Fruit fly (Drosophila melanogaster) whole organism, embryonic: Measurements from ENCODE around the gene CG11768.
A peak's percentile ranks its signal among the peaks of the same experiment; 100 is the strongest.

Experiments
- Atf-2 ChIP-seq: fragments of 200-800 bp; sonication (Bioruptor generic); optimal IDR thresholded peaks from 2 replicates; lab custom pipeline; 2016; ENCODE audit warnings: missing biosample characterization, missing genetic modification characterization
- CG10209 ChIP-seq: fragments of 200-800 bp; sonication (Bioruptor generic); optimal IDR thresholded peaks from 3 replicates; lab custom pipeline; 2017; ENCODE audit warnings: missing biosample characterization, mild to moderate bottlenecking, missing genetic modification characterization, missing genetic modification reagents
- CG10543 ChIP-seq: fragments of 200-800 bp; sonication (Bioruptor generic); optimal IDR thresholded peaks from 3 replicates; lab custom pipeline; 2017; ENCODE audit warnings: missing biosample characterization, mild to moderate bottlenecking, missing genetic modification characterization, moderate library complexity
- CG11085 ChIP-seq: fragments of 200-800 bp; sonication (Bioruptor generic); IDR thresholded peaks from 2 replicates; pipeline ENCODE4 v1.3.6; 2022; ENCODE audit warnings: missing biosample characterization, missing genetic modification characterization
- CG11560 ChIP-seq: fragments of 200-800 bp; sonication (Bioruptor generic); IDR thresholded peaks from 3 replicates; pipeline ENCODE4 v1.3.6; 2022; ENCODE audit warnings: missing biosample characterization, missing genetic modification characterization
- CG11696 ChIP-seq: fragments of 200-800 bp; sonication (Bioruptor generic); IDR thresholded peaks from 2 replicates; pipeline ENCODE4 v1.3.6; 2022; ENCODE audit warnings: missing biosample characterization, missing genetic modification characterization
- CG13894 ChIP-seq: fragments of 200-800 bp; sonication (Bioruptor generic); optimal IDR thresholded peaks from 3 replicates; lab custom pipeline; 2018; ENCODE audit warnings: missing biosample characterization, mild to moderate bottlenecking, missing genetic modification characterization, moderate library complexity
- CG14050 ChIP-seq: fragments of 200-800 bp; sonication (Bioruptor generic); IDR thresholded peaks from 3 replicates; pipeline ENCODE4 v1.3.6; 2022; ENCODE audit warnings: missing biosample characterization, missing genetic modification characterization
- CG14441 ChIP-seq: fragments of 200-800 bp; sonication (Bioruptor generic); IDR thresholded peaks from 2 replicates; pipeline ENCODE4 v1.3.6; 2022; ENCODE audit warnings: missing biosample characterization, missing genetic modification characterization
- CG17328 ChIP-seq: fragments of 200-800 bp; sonication (Bioruptor generic); IDR thresholded peaks from 2 replicates; pipeline ENCODE4 v1.3.6; 2022; ENCODE audit warnings: missing biosample characterization, missing genetic modification characterization
- CG18599 ChIP-seq: fragments of 200-800 bp; sonication (Bioruptor generic); optimal IDR thresholded peaks from 3 replicates; lab custom pipeline; 2017; ENCODE audit warnings: missing biosample characterization, missing genetic modification characterization, mild to moderate bottlenecking, moderate library complexity, missing genetic modification reagents
- CG2116 ChIP-seq: fragments of 200-800 bp; sonication (Bioruptor generic); optimal IDR thresholded peaks from 3 replicates; lab custom pipeline; 2018; ENCODE audit warnings: missing biosample characterization, mild to moderate bottlenecking, missing genetic modification characterization
- CG30431 ChIP-seq: fragments of 200-800 bp; sonication (Bioruptor generic); optimal IDR thresholded peaks from 2 replicates; lab custom pipeline; 2017; ENCODE audit warnings: missing biosample characterization, missing genetic modification characterization
- CG32767 ChIP-seq: fragments of 200-800 bp; sonication (Bioruptor generic); IDR thresholded peaks from 2 replicates; pipeline ENCODE4 v1.3.6; 2022; ENCODE audit warnings: missing biosample characterization, missing genetic modification characterization
- CG34224 ChIP-seq: fragments of 200-800 bp; sonication (Bioruptor generic); IDR thresholded peaks from 3 replicates; pipeline ENCODE4 v1.3.6; 2022; ENCODE audit warnings: missing biosample characterization, missing genetic modification characterization; ENCODE audit not compliant: partially characterized antibody
- CG3726 ChIP-seq: fragments of 200-800 bp; sonication (Bioruptor generic); IDR thresholded peaks from 3 replicates; pipeline ENCODE4, ENCODE4 v1.3.6; 2022; ENCODE audit warnings: missing biosample characterization, missing genetic modification characterization
- CG4424 ChIP-seq: fragments of 200-800 bp; sonication (Bioruptor generic); optimal IDR thresholded peaks from 3 replicates; lab custom pipeline; 2016; ENCODE audit warnings: missing biosample characterization, missing genetic modification characterization
- CG6765 ChIP-seq: fragments of 200-800 bp; sonication (Bioruptor generic); optimal IDR thresholded peaks from 3 replicates; lab custom pipeline; 2017; ENCODE audit warnings: missing biosample characterization, mild to moderate bottlenecking, missing genetic modification characterization
- CG7372 ChIP-seq: fragments of 200-800 bp; sonication (Bioruptor generic); IDR thresholded peaks from 2 replicates; pipeline ENCODE4 v1.3.6; 2022; ENCODE audit warnings: missing biosample characterization, missing genetic modification characterization
- CG7556 ChIP-seq: fragments of 200-800 bp; sonication (Bioruptor generic); optimal IDR thresholded peaks from 2 replicates; lab custom pipeline; 2017; ENCODE audit warnings: missing biosample characterization, mild to moderate bottlenecking, missing genetic modification characterization
- CG9876 ChIP-seq: fragments of 200-800 bp; sonication (Bioruptor generic); optimal IDR thresholded peaks from 2 replicates; lab custom pipeline; 2016; ENCODE audit warnings: missing biosample characterization, missing genetic modification characterization
- CG9932 ChIP-seq: fragments of 200-800 bp; sonication (Bioruptor generic); IDR thresholded peaks from 2 replicates; pipeline ENCODE4 v1.3.6; 2022; ENCODE audit warnings: missing biosample characterization, missing genetic modification characterization
- Elba2 ChIP-seq: fragments of 200-800 bp; sonication (Bioruptor generic); optimal IDR thresholded peaks from 3 replicates; lab custom pipeline; 2016; ENCODE audit warnings: missing biosample characterization, missing genetic modification characterization
- NK7.1 ChIP-seq: fragments of 200-800 bp; sonication (Bioruptor generic); optimal IDR thresholded peaks from 3 replicates; lab custom pipeline; 2016; ENCODE audit warnings: missing biosample characterization, missing genetic modification characterization
- Scr ChIP-seq: fragments of 200-800 bp; sonication (Bioruptor generic); IDR thresholded peaks from 2 replicates; pipeline ENCODE4 v1.3.6; 2022; ENCODE audit warnings: missing biosample characterization, missing genetic modification characterization; ENCODE audit not compliant: partially characterized antibody
- Sox100B ChIP-seq: fragments of 200-800 bp; sonication (Bioruptor generic); optimal IDR thresholded peaks from 3 replicates; lab custom pipeline; 2018; ENCODE audit warnings: missing biosample characterization, mild to moderate bottlenecking, missing genetic modification characterization
- Spps ChIP-seq: fragments of 200-800 bp; sonication (Bioruptor generic); optimal IDR thresholded peaks from 2 replicates; lab custom pipeline; 2018; ENCODE audit warnings: missing biosample characterization, mild to moderate bottlenecking, missing genetic modification characterization
- Ssrp ChIP-seq: fragments of 200-800 bp; sonication (Bioruptor generic); optimal IDR thresholded peaks from 2 replicates; lab custom pipeline; 2018; ENCODE audit warnings: missing biosample characterization, mild to moderate bottlenecking, missing genetic modification characterization, moderate library complexity
- Taf1 ChIP-seq: fragments of 200-800 bp; sonication (Bioruptor generic); IDR thresholded peaks from 2 replicates; pipeline ENCODE4 v1.3.6; 2022; ENCODE audit warnings: missing biosample characterization, missing genetic modification characterization
- Xrp1 ChIP-seq: fragments of 200-800 bp; sonication (Bioruptor generic); IDR thresholded peaks from 2 replicates; pipeline ENCODE4 v1.3.6; 2022; ENCODE audit warnings: missing biosample characterization, missing genetic modification characterization
- abd-A ChIP-seq: fragments of 200-800 bp; sonication (Bioruptor generic); optimal IDR thresholded peaks from 3 replicates; lab custom pipeline; 2019; ENCODE audit warnings: missing biosample characterization, mild to moderate bottlenecking, missing genetic modification characterization, moderate library complexity
- aop ChIP-seq: fragments of 200-800 bp; sonication (Bioruptor generic); IDR thresholded peaks from 2 replicates; pipeline ENCODE4 v1.3.6; 2022; ENCODE audit warnings: missing biosample characterization, missing genetic modification characterization
- ash1 ChIP-seq: fragments of 200-800 bp; sonication (Bioruptor generic); optimal IDR thresholded peaks from 2 replicates; lab custom pipeline; 2018; ENCODE audit warnings: missing biosample characterization, mild to moderate bottlenecking, missing genetic modification characterization
- btn ChIP-seq: fragments of 200-800 bp; sonication (Bioruptor generic); optimal IDR thresholded peaks from 2 replicates; lab custom pipeline; 2016; ENCODE audit warnings: missing biosample characterization, missing genetic modification characterization
- caup ChIP-seq: fragments of 200-800 bp; sonication (Bioruptor generic); optimal IDR thresholded peaks from 3 replicates; lab custom pipeline; 2017; ENCODE audit warnings: missing biosample characterization, mild to moderate bottlenecking, missing genetic modification characterization, moderate library complexity; ENCODE audit not compliant: severe bottlenecking
- chinmo ChIP-seq: fragments of 200-800 bp; sonication (Bioruptor generic); IDR thresholded peaks from 4 replicates; pipeline ENCODE4 v1.3.6; 2022; ENCODE audit warnings: missing biosample characterization, missing genetic modification characterization; ENCODE audit not compliant: partially characterized antibody
- fd64A ChIP-seq: fragments of 200-800 bp; sonication (Bioruptor generic); optimal IDR thresholded peaks from 3 replicates; lab custom pipeline; 2018; ENCODE audit warnings: missing biosample characterization, mild to moderate bottlenecking, missing genetic modification characterization
- fru ChIP-seq: fragments of >200 bp; optimal IDR thresholded peaks from 2 replicates; lab custom pipeline; 2017
- ftz-f1 ChIP-seq: fragments of 200-800 bp; sonication (Bioruptor generic); optimal IDR thresholded peaks from 2 replicates; lab custom pipeline; 2016; ENCODE audit warnings: missing biosample characterization, missing genetic modification characterization
- h ChIP-seq: fragments of >200 bp; optimal IDR thresholded peaks from 2 replicates; lab custom pipeline; 2017
- hb ChIP-seq: fragments of 200-800 bp; sonication (Bioruptor generic); IDR thresholded peaks from 3 replicates; pipeline ENCODE4 v1.3.6; 2022; ENCODE audit warnings: missing biosample characterization, missing genetic modification characterization; ENCODE audit not compliant: partially characterized antibody
- mam ChIP-seq: fragments of 200-800 bp; sonication (Bioruptor generic); optimal IDR thresholded peaks from 3 replicates; lab custom pipeline; 2016; ENCODE audit warnings: missing biosample characterization, missing genetic modification characterization
- mld ChIP-seq: fragments of 200-800 bp; sonication (Bioruptor generic); IDR thresholded peaks from 3 replicates; pipeline ENCODE4 v1.3.6; 2022; ENCODE audit warnings: missing biosample characterization, missing genetic modification characterization; ENCODE audit not compliant: partially characterized antibody
- nmo ChIP-seq: fragments of 200-800 bp; sonication (Bioruptor generic); optimal IDR thresholded peaks from 2 replicates; lab custom pipeline; 2018; ENCODE audit warnings: missing biosample characterization, mild to moderate bottlenecking, missing genetic modification characterization, moderate library complexity
- row ChIP-seq: fragments of 200-800 bp; sonication (Bioruptor generic); IDR thresholded peaks from 3 replicates; pipeline ENCODE4 v1.3.6; 2022; ENCODE audit warnings: missing biosample characterization, missing genetic modification characterization
- stc ChIP-seq: fragments of 200-800 bp; sonication (Bioruptor generic); IDR thresholded peaks from 2 replicates; pipeline ENCODE4 v1.3.6; 2022; ENCODE audit warnings: missing biosample characterization, missing genetic modification characterization

The CG11768 gene

DNA sequence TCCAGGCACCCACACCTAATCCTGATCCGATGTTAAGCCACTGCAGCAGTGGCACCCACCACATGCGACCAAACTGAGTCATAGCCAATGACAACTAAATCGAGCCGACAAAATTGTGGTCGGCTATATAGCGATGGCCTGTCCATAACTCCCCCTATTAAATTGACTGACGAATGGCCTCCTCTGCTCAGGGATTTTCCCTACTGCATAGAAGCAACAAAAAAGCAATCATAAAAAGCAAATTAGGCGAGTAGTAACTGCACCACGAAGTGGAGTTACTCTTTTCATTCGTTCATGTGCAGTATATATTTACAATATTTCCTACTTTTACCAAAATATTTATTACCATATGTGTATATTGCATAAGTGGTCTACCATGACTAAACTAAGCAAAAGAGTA is 4.6 kb upstream of the CG11768 start, which contains the start of gene CG13318:
TSS of gene CG13318 (minus strand) at position 101 of the 400 bp plus-strand sequence.
- TF ChIP-seq CG32767 (GFP tag; lab: Robert Waterston, UW) (no peak), hb (GFP tag; lab: Robert Waterston, UW) (no peak), CG17328 (GFP tag; lab: Robert Waterston, UW) (no peak), caup (GFP tag; lab: Kevin White, UChicago) (no peak), CG13894 (tag; lab: Kevin White, UChicago) (no peak), CG4424 (no peak), CG11560 (tag; lab: Robert Waterston, UW) (no peak)

DNA sequence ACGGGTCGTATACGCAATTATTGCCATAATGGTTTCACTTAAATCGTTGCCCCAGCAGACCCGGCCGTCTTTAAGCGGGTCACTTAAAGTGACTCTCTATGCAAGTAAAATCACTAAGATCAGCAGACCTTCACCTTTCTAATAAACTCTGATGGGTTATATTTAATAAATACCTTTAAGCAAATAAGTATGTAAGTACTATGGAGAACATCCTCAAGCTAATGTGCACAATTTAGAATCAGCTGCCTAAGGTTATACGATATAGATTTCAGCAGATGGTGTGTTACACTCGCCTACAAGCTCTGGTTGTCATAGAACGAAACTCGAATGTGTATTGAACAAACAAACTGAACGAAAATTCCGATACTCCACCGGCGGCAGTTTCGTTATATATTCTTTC is 1.1 kb upstream of the CG11768 start, which contains the start of gene CG8236:
TSS of gene CG8236 (plus strand) at position 301 of the 400 bp plus-strand sequence.
- TF ChIP-seq mam (GFP tag; lab: Kevin White, UChicago) = no peak
- TF ChIP-seq fd64A = no peak
- no peak for TF ChIP-seq CG32767 (GFP tag; lab: Robert Waterston, UW)

DNA sequence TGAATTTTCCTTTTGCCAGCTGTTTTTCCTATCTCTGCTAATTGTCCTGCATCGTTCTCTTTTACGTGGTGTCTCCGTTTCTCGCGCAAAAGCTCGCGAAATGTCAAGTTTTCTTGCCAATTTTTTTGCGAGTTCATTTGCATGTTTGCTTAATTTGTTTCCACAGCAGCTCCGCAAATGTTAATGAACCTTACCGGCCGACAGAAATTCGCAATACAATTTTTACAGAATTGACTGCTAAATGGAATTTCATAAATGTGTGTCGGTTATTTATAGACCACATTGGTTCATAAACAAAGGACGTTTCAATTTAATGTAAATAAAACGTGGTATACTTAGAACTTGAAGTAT is 19.2 kb downstream of the CG11768 start:
- no peak for TF ChIP-seq btn (GFP tag; lab: Kevin White, UChicago)
- no peak for TF ChIP-seq ftz-f1 (GFP tag; lab: Kevin White, UChicago)
- no peak for TF ChIP-seq CG6765 (GFP tag; lab: Kevin White, UChicago)
- TF ChIP-seq NK7.1 (GFP tag; lab: Kevin White, UChicago) = no peak
- TF ChIP-seq row (GFP tag; lab: Robert Waterston, UW) = no peak
- TF ChIP-seq CG11085 (GFP tag; lab: Robert Waterston, UW) = no peak
- no peak for TF ChIP-seq CG9932
- no peak for TF ChIP-seq CG14441 (GFP tag; lab: Robert Waterston, UW)
- TF ChIP-seq CG10209 (GFP tag; lab: Kevin White, UChicago) = no peak
- TF ChIP-seq ash1 (GFP tag; lab: Kevin White, UChicago) = no peak
- no peak for TF ChIP-seq CG34224
- no peak for TF ChIP-seq h (lab: Kevin White, UChicago)
- no peak for TF ChIP-seq CG3726 (GFP tag; lab: Robert Waterston, UW)
- no peak for TF ChIP-seq mld
- no peak for TF ChIP-seq CG10543 (GFP tag; lab: Kevin White, UChicago)
- TF ChIP-seq aop (GFP tag; lab: Robert Waterston, UW) = no peak
- TF ChIP-seq Xrp1 (GFP tag; lab: Robert Waterston, UW) = no peak

DNA sequence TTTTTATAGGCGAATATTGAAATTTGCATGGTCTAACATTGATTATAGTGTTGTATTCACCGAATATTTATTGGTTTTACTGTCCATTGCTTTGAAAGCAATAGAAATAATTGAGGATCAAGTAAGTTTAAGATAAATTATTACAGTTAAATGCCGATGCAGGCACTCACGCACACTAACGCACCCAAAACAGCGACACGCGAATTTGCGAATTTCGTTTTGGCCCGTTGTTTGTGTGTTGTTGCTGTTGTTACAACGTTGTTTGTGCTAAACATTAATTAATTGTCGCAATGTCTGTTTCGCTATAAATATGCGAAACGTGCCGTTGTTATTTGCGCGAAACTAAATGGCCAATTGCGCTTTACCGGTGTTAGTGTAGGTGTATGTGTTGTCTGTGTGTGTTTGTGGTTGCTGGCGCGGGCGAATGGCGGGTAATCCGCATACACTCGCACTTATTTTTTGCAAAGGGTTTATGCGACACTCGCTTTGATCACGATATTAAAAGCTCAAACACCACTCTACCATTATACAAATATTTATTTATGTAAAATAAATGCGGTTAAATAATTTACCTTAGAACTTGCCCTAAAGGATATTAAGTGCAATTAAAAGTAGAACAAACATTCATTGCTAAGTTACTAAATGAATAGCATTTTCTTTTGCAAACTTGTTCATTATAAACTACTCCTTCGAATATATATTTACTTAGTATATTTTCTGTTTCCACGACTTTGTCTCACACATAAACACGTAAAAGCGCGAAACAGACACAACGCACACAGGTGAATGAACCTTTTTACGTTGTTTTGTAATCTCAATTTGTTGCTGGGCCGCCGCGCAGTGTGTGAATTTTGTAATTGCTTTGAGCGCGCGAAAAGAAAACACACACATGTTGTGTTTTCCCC is 19.9 kb downstream of the CG11768 start:
- no peak for TF ChIP-seq CG7372 (GFP tag; lab: Robert Waterston, UW)
- TF ChIP-seq stc (GFP tag; lab: Robert Waterston, UW) = 0 out of 2 replicates have a peak, but pooled peaks have one; percentile 28
- TF ChIP-seq Elba2 (GFP tag; lab: Kevin White, UChicago) = no peak
- no peak for TF ChIP-seq fru (lab: Kevin White, UChicago)
- no peak for TF ChIP-seq chinmo
- TF ChIP-seq Taf1 = no peak
- peak; percentile 53 for TF ChIP-seq CG18599 (GFP tag; lab: Kevin White, UChicago)
- TF ChIP-seq Spps (tag; lab: Kevin White, UChicago) = no peak
- TF ChIP-seq Scr = no peak
- no peak for TF ChIP-seq abd-A (tag; lab: Kevin White, UChicago)
- no peak for TF ChIP-seq Ssrp (tag; lab: Kevin White, UChicago)
- TF ChIP-seq CG32767 (GFP tag; lab: Robert Waterston, UW) = no peak
- TF ChIP-seq CG11696 (GFP tag; lab: Robert Waterston, UW) = no peak
- TF ChIP-seq h (lab: Kevin White, UChicago) = no peak
- no peak for TF ChIP-seq Sox100B (GFP tag; lab: Kevin White, UChicago)
- TF ChIP-seq Atf-2 = no peak
- no peak for TF ChIP-seq CG14050 (GFP tag; lab: Robert Waterston, UW)
- TF ChIP-seq CG9876 (GFP tag; lab: Kevin White, UChicago) = no peak
- TF ChIP-seq CG30431 (GFP tag; lab: Kevin White, UChicago) = no peak
- TF ChIP-seq CG7556 (GFP tag; lab: Kevin White, UChicago) = peak; percentile 10
- TF ChIP-seq CG2116 (GFP tag; lab: Kevin White, UChicago) = no peak
- peak; percentile 10 for TF ChIP-seq nmo
